Fruit fly (Drosophila melanogaster) whole organism, wandering third instar larva: ENCODE data around the gene Pmi.

Source experiments
- Abd-B ChIP-seq: fragments of >200 bp; optimal IDR thresholded peaks from 2 replicates; lab custom pipeline; 2017; ENCODE audit warnings: missing biosample characterization, missing genetic modification characterization
- CG32264 ChIP-seq: fragments of 200-800 bp; sonication (Bioruptor generic); optimal IDR thresholded peaks from 2 replicates; lab custom pipeline; 2016; ENCODE audit warnings: missing biosample characterization, missing genetic modification characterization
- CG9705 ChIP-seq: fragments of 200-800 bp; sonication (Bioruptor generic); optimal IDR thresholded peaks from 2 replicates; lab custom pipeline; 2018; ENCODE audit warnings: missing biosample characterization, mild to moderate bottlenecking, missing genetic modification characterization
- CrebA ChIP-seq: fragments of 200-800 bp; sonication (Bioruptor generic); optimal IDR thresholded peaks from 2 replicates; lab custom pipeline; 2016; ENCODE audit warnings: missing biosample characterization, mild to moderate bottlenecking, missing genetic modification characterization, borderline replicate concordance
- Dfd ChIP-seq: fragments of >200 bp; optimal IDR thresholded peaks from 2 replicates; lab custom pipeline; 2017; ENCODE audit warnings: missing biosample characterization, missing genetic modification characterization
- Dif ChIP-seq: fragments of 200-275, 200-300 bp; sonication (Bioruptor generic); optimal IDR thresholded peaks from 2 replicates; lab custom pipeline; 2018; ENCODE audit warnings: missing biosample characterization, missing genetic modification characterization; ENCODE audit not compliant: partially characterized antibody
- GATAd ChIP-seq: sonication (Bioruptor generic); optimal IDR thresholded peaks from 2 replicates; lab custom pipeline; 2016; ENCODE audit warnings: missing biosample characterization, missing genetic modification characterization
- Hnf4 ChIP-seq: fragments of 200-800 bp; sonication (Bioruptor generic); optimal IDR thresholded peaks from 2 replicates; lab custom pipeline; 2016; ENCODE audit warnings: missing biosample characterization, mild to moderate bottlenecking, missing genetic modification characterization
- Hr78 ChIP-seq: fragments of >200 bp; optimal IDR thresholded peaks from 2 replicates; lab custom pipeline; 2017; ENCODE audit warnings: missing biosample characterization, missing genetic modification characterization
- Hr83 ChIP-seq: fragments of 200-300 bp; sonication (Bioruptor generic); optimal IDR thresholded peaks from 2 replicates; lab custom pipeline; 2016; ENCODE audit warnings: missing biosample characterization, mild to moderate bottlenecking, missing genetic modification characterization, moderate library complexity; ENCODE audit not compliant: poor library complexity, severe bottlenecking
- Jra ChIP-seq: sonication (Bioruptor generic); optimal IDR thresholded peaks from 2 replicates; lab custom pipeline; 2016; ENCODE audit warnings: missing biosample characterization, missing genetic modification characterization
- Mio ChIP-seq: sonication (Bioruptor generic); optimal IDR thresholded peaks from 2 replicates; lab custom pipeline; 2016; ENCODE audit warnings: missing biosample characterization, missing genetic modification characterization
- Myc ChIP-seq: fragments of >200 bp; optimal IDR thresholded peaks from 2 replicates; lab custom pipeline; 2017
- N ChIP-seq: fragments of >200 bp; optimal IDR thresholded peaks from 2 replicates; lab custom pipeline; 2018; ENCODE audit warnings: missing biosample characterization, missing external identifiers, missing genetic modification characterization
- OdsH ChIP-seq: fragments of 200-800 bp; sonication (Bioruptor generic); optimal IDR thresholded peaks from 2 replicates; lab custom pipeline; 2016; ENCODE audit warnings: missing biosample characterization, mild to moderate bottlenecking, missing genetic modification characterization
- Rel ChIP-seq, 2 experiments: fragments of 200-800 bp; sonication (Bioruptor generic) in 1 of 2; optimal IDR thresholded peaks; 2 replicates in 1 of 2; 3 replicates in 1 of 2; lab custom pipeline; 2016 to 2019; ENCODE audit warnings: mild to moderate bottlenecking in 2 of 2, missing biosample characterization in 2 of 2, missing genetic modification characterization in 2 of 2, moderate library complexity in 1 of 2
- Sp1 ChIP-seq: fragments of 200-800 bp; sonication (Bioruptor generic); optimal IDR thresholded peaks from 3 replicates; lab custom pipeline; 2019; ENCODE audit warnings: missing biosample characterization, mild to moderate bottlenecking, missing genetic modification characterization, moderate library complexity
- Vsx2 ChIP-seq: fragments of 200-300, 225-300 bp; sonication (Bioruptor generic); optimal IDR thresholded peaks from 2 replicates; lab custom pipeline; 2018; ENCODE audit warnings: missing biosample characterization, missing genetic modification characterization; ENCODE audit not compliant: partially characterized antibody
- br ChIP-seq: fragments of 200-800 bp; sonication (Bioruptor generic); optimal IDR thresholded peaks from 2 replicates; lab custom pipeline; 2016; ENCODE audit warnings: missing biosample characterization, missing genetic modification characterization
- brk ChIP-seq: fragments of 200-800 bp; sonication (Bioruptor generic); optimal IDR thresholded peaks from 2 replicates; lab custom pipeline; 2016; ENCODE audit warnings: missing biosample characterization, mild to moderate bottlenecking, missing genetic modification characterization
- dl ChIP-seq, 2 experiments: fragments of 175-275, 200-275 bp in 1 of 2; fragments of 200-275 bp in 1 of 2; sonication (Bioruptor generic); optimal IDR thresholded peaks; lab custom pipeline; 2018; ENCODE audit warnings: mild to moderate bottlenecking in 2 of 2, missing biosample characterization in 2 of 2, missing genetic modification characterization in 2 of 2, moderate library complexity in 2 of 2; ENCODE audit not compliant: partially characterized antibody in 2 of 2, insufficient read depth in 1 of 2
- dmrt93B ChIP-seq: fragments of 200-800 bp; sonication (Bioruptor generic); optimal IDR thresholded peaks from 2 replicates; lab custom pipeline; 2018; ENCODE audit warnings: missing biosample characterization, mild to moderate bottlenecking, missing genetic modification characterization
- dsf ChIP-seq: sonication (Bioruptor generic); optimal IDR thresholded peaks from 2 replicates; lab custom pipeline; 2016; ENCODE audit warnings: missing biosample characterization, missing genetic modification characterization, borderline replicate concordance
- foxo ChIP-seq, 2 experiments: fragments of 200-800 bp; sonication (Bioruptor generic); optimal IDR thresholded peaks; 2 replicates in 1 of 2; 3 replicates in 1 of 2; lab custom pipeline; 2016 to 2017; ENCODE audit warnings: missing biosample characterization in 2 of 2, missing genetic modification characterization in 2 of 2
- fru ChIP-seq: fragments of 200-800 bp; sonication (Bioruptor generic); optimal IDR thresholded peaks from 3 replicates; lab custom pipeline; 2016; ENCODE audit warnings: missing biosample characterization, mild to moderate bottlenecking, missing genetic modification characterization
- jim ChIP-seq: fragments of 175-275, 200-325 bp; sonication (Bioruptor generic); optimal IDR thresholded peaks from 2 replicates; lab custom pipeline; 2016; ENCODE audit warnings: missing biosample characterization, mild to moderate bottlenecking, missing genetic modification characterization
- lola ChIP-seq: fragments of >200 bp; optimal IDR thresholded peaks from 2 replicates; lab custom pipeline; 2017; ENCODE audit warnings: missing biosample characterization, missing genetic modification characterization
- pan ChIP-seq: fragments of >200 bp; optimal IDR thresholded peaks from 2 replicates; lab custom pipeline; 2017
- rgr ChIP-seq: fragments of 200-800 bp; sonication (Bioruptor generic); optimal IDR thresholded peaks from 3 replicates; lab custom pipeline; 2016; ENCODE audit warnings: missing biosample characterization, mild to moderate bottlenecking, missing genetic modification characterization
- sage ChIP-seq: fragments of 200-800 bp; sonication (Bioruptor generic); optimal IDR thresholded peaks from 2 replicates; lab custom pipeline; 2016; ENCODE audit warnings: missing biosample characterization, mild to moderate bottlenecking, missing genetic modification characterization
- sv ChIP-seq: fragments of 200-800 bp; sonication (Bioruptor generic); optimal IDR thresholded peaks from 3 replicates; lab custom pipeline; 2016; ENCODE audit warnings: missing biosample characterization, missing genetic modification characterization
- tai ChIP-seq: sonication (Bioruptor generic); optimal IDR thresholded peaks from 2 replicates; lab custom pipeline; 2016; ENCODE audit warnings: missing biosample characterization, missing genetic modification characterization
- woc ChIP-seq: sonication (Bioruptor generic); optimal IDR thresholded peaks from 2 replicates; lab custom pipeline; 2016; ENCODE audit warnings: missing biosample characterization, mild to moderate bottlenecking, missing genetic modification characterization

Pmi gene

DNA sequence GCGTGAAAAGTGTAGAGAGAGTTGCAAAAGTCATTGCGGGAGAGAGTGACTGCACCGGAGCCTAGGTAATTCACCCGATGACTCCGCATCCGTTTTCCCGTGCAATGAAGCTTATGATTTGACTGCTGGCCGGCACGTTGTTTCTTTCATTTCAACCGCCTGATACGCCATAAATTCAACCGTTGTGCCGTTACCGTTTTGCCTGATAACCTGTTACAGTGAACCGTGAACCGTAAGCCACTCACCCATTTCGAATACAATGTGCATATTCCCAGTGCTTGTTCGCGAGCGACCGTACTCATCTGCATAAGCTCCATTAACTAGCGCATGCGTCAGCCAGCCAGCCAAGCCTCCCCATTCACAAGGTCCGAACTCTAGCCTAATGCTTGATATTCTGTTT is 5.1 kb upstream of the Pmi start:
- TF ChIP-seq Rel (GFP tag; optimal IDR thresholded peaks at IDR 0.05; lab: Kevin White, UChicago) (no peak), Rel (tag; optimal IDR thresholded peaks at IDR 0.05; lab: Kevin White, UChicago) (peak; percentile 35), Myc (lab: Kevin White, UChicago) (no peak)

DNA sequence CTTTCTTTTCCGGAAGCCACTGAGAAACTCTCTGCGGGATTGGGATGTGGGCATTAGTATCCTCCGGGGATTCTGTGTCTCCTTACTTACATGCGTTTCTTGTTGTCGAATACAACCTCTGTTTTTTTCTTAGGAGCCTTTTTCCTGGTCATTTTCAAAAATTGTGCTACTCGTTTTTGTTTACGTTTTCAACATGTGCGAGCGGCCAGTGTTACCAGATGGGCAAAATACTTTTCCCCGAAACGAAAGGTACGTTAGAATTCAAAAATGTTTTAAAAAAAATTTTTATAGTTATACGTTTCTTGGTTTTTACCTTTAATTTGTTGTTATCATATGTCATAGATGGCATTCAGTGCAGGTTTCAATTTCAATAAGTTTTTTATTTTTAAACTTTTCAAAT is 2.7 kb upstream of the Pmi start, which contains the start of gene vito:
vito (minus strand) TSS at position 220 of the 400 bp plus-strand sequence.
- TF ChIP-seq GATAd (GFP tag; lab: Kevin White, UChicago): no peak
- no peak for TF ChIP-seq Hr83
- no peak for TF ChIP-seq Vsx2 (GFP tag; lab: Kevin White, UChicago)
- no peak for TF ChIP-seq br (GFP tag; lab: Kevin White, UChicago)
- no peak for TF ChIP-seq dl (GFP tag; optimal IDR thresholded peaks at IDR 0.05; lab: Kevin White, UChicago; ENCODE audit: insufficient read depth in 1 of 2, partially characterized antibody in 2 of 2)
- TF ChIP-seq Mio: no peak
- no peak for TF ChIP-seq tai (GFP tag; lab: Kevin White, UChicago)
- TF ChIP-seq sv (GFP tag; lab: Kevin White, UChicago): no peak
- TF ChIP-seq, all 38 proteins: peak for 0

DNA sequence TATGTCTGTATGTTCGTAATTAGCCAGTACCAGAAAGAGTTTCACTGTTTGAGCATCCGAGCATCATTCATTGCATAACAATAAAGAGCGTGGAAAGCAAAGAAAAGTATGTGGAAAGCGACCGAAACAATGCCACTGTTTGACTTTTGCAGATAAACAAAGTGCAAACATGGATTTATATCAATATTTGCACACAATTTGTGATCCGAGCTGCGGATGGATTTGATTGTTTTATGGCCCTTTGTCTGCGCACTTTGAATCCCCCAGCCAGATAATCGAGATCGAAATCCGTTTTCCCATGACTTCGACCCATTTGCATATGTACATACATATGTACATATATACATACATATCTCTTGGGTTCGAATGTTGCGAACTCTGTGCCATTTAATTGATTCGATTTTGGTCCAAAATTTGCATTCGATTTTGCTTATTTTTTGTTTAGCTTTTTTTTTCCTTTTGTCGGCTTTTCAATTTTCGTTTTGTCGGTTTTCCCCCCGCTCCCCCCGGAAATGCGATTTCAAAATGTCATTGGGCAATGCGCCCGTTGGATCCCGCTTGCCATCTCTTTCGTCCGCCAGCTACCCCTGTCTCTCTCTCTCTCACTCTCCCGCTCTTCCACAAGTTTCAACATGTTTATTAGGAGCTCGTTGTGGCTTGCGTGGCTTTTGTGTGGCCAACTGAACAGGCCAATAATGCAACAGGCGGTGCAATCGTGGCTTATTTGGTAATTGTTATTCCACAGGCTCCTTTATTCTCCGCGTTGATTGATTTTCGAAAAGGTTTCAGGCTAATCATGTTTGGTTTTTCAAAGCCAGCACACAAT is 5.6 kb downstream of the Pmi start:
- no peak for TF ChIP-seq Rel (GFP tag; optimal IDR thresholded peaks at IDR 0.05; lab: Kevin White, UChicago)
- TF ChIP-seq Rel (tag; optimal IDR thresholded peaks at IDR 0.05; lab: Kevin White, UChicago): peak; percentile 2
- no peak for TF ChIP-seq dsf
- TF ChIP-seq sv (GFP tag; lab: Kevin White, UChicago): no peak
- TF ChIP-seq Abd-B: no peak
- TF ChIP-seq, all 38 proteins: peak for 1

DNA sequence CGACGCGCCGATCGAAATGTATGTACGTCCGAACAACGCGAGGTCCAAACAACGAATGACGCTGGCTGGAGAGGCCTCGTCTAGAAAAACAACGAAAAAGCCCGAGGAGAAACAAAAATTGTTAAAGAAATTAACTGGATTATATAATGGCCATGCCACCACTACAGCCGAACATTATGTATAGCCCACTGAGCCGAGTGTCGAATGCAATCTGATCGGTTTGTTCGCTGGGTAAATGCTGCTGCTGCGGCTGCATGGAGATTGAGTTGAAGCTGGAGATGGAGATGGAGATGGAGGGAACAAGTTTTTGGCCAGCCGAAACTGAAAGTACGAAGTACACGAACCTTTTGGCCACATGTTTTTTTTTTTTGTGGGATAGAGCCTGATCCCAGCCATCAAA is 6.8 kb downstream of the Pmi start, which contains the start of gene Cralbp:
Cralbp (minus strand) TSS at position 115 of the 400 bp plus-strand sequence.
- no peak for TF ChIP-seq woc (GFP tag; lab: Kevin White, UChicago)
- no peak for TF ChIP-seq sv (GFP tag; lab: Kevin White, UChicago)
- no peak for TF ChIP-seq Vsx2 (GFP tag; lab: Kevin White, UChicago)
- TF ChIP-seq Hnf4 (GFP tag; lab: Kevin White, UChicago): no peak
- TF ChIP-seq dmrt93B (GFP tag; lab: Kevin White, UChicago): no peak
- TF ChIP-seq Dfd (GFP tag; lab: Kevin White, UChicago): no peak
- TF ChIP-seq CG32264 (GFP tag; lab: Kevin White, UChicago): no peak
- TF ChIP-seq tai (GFP tag; lab: Kevin White, UChicago): no peak
- no peak for TF ChIP-seq pan (lab: Kevin White, UChicago)
- no peak for TF ChIP-seq lola (GFP tag; lab: Kevin White, UChicago)

DNA sequence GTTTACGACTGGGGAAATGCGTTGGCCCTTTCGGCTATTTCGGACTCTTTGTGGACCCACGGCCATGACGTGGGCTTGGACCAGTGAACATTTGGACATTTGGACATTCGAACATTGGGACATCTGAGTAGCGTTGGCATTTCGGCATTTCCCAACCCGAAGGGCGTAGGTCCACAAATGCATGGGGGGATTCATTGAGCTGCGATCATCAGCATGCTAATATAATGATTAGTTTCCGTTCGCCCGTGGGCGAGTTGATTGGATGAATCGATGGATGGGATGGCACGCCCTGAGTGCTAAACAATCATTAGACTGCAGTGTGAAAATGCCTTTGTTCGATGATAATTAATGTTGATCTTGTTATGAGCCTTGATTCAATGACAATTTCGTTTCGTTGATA is 7.6 kb downstream of the Pmi start:
- no peak for TF ChIP-seq Jra (GFP tag; lab: Kevin White, UChicago)
- no peak for TF ChIP-seq sv (GFP tag; lab: Kevin White, UChicago)
- TF ChIP-seq dsf: no peak
- TF ChIP-seq, all 38 proteins: peak for 0

DNA sequence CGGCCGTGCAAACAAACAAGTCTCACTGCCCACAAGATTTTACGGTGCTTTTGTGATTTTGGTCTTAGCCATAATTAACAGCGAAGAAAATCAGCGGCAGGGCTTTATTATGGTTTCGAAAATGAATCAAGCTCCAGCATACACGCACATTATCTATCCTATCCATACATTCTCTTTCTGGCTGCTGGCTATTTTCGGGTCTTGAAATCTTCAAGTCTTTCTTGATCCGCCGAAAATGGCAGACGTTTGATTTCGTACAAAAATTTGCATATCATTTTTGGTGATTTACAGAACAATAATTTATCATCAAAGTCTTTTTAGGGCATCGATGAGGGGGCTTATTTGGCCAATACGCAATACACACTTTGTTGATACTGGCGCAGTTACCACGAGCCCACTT is 9.0 kb downstream of the Pmi start:
- no peak for TF ChIP-seq pan (lab: Kevin White, UChicago)
- TF ChIP-seq woc (GFP tag; lab: Kevin White, UChicago): no peak

DNA sequence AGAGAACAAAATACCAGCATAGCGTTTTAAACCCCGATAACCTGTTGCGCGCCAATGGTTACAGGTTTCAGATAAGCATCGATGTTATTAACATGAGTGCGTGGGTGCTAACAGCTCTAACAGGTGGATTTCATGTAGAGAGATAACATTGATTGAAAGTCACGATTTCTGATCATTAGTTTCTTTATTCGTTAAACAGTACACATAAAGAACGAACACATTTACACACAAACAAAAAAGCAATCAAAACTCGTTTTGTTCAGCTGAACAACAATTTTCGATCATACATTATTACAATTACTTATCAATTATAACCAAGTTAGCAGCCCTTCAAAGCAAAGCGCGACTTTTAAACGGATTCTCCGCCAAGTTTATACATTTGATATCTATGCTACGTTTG is 9.8 kb downstream of the Pmi start:
- TF ChIP-seq OdsH (GFP tag; lab: Kevin White, UChicago): peak; percentile 32
- no peak for TF ChIP-seq Hnf4 (GFP tag; lab: Kevin White, UChicago)
- peak; percentile 31 for TF ChIP-seq Hr83
- TF ChIP-seq Hr78: no peak
- no peak for TF ChIP-seq Jra (GFP tag; lab: Kevin White, UChicago)
- no peak for TF ChIP-seq Dif (GFP tag; lab: Kevin White, UChicago)
- TF ChIP-seq foxo (GFP tag; optimal IDR thresholded peaks at IDR 0.05; lab: Kevin White, UChicago): peak in 1 of 2 experiments; percentile 6
- TF ChIP-seq tai (GFP tag; lab: Kevin White, UChicago): no peak
- TF ChIP-seq CG9705 (GFP tag; lab: Kevin White, UChicago): peak; percentile 23
- no peak for TF ChIP-seq Rel (GFP tag; optimal IDR thresholded peaks at IDR 0.05; lab: Kevin White, UChicago)
- no peak for TF ChIP-seq Rel (tag; optimal IDR thresholded peaks at IDR 0.05; lab: Kevin White, UChicago)
- no peak for TF ChIP-seq dl (GFP tag; optimal IDR thresholded peaks at IDR 0.05; lab: Kevin White, UChicago; ENCODE audit: insufficient read depth in 1 of 2, partially characterized antibody in 2 of 2)
- TF ChIP-seq jim (GFP tag; lab: Kevin White, UChicago): no peak
- TF ChIP-seq Sp1 (GFP tag; lab: Kevin White, UChicago): no peak
- TF ChIP-seq CrebA: no peak
- no peak for TF ChIP-seq dmrt93B (GFP tag; lab: Kevin White, UChicago)
- TF ChIP-seq dsf: peak; percentile 6
- peak; percentile 41 for TF ChIP-seq sage (GFP tag; lab: Kevin White, UChicago)
- TF ChIP-seq Mio: no peak
- TF ChIP-seq rgr (GFP tag; lab: Kevin White, UChicago): no peak
- TF ChIP-seq CG32264 (GFP tag; lab: Kevin White, UChicago): peak; percentile 40
- no peak for TF ChIP-seq N (GFP tag; lab: Kevin White, UChicago)
- peak; percentile 30 for TF ChIP-seq fru (GFP tag; lab: Kevin White, UChicago)
- no peak for TF ChIP-seq Vsx2 (GFP tag; lab: Kevin White, UChicago)
- no peak for TF ChIP-seq brk (GFP tag; lab: Kevin White, UChicago)
